Fruit fly (Drosophila melanogaster) S2 (cell line): ENCODE measurements around the gene CG2104.

ENCODE experiments used
- CG8478 ChIP-seq: fragments of >200 bp; optimal IDR thresholded peaks from 2 replicates; lab custom pipeline; 2018
- CTCF ChIP-seq, 2 experiments: fragments of >200 bp; optimal IDR thresholded peaks; 2 replicates each; lab custom pipeline; 2018

DNA sequence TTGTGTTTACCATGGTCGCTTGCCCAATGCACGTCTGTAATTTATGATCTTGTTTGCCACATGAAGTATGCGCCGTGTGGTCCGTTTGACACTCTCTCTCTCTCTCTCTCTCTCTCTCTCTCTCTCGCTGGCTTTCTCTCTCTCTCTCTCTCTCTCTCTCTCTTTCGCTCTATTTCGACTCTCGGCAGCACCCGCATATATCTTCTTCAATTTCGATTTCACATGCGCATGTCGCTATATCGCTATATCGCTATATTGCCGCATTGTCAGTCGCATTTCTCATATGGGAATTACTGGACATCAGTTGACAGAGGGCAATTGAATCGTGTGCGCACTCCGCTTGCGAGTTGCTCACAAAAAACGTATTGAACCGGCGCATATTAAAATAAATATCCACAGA lies 8.0 kb upstream of the CG2104 start:
- TF ChIP-seq CTCF (optimal IDR thresholded peaks at IDR 0.05; lab: Kevin White, UChicago) (no peak), CG8478 (lab: Kevin White, UChicago) (no peak)
